Worm (Caenorhabditis elegans): ENCODE data around the gene C30B5.6.

C30B5.6 gene

DNA sequence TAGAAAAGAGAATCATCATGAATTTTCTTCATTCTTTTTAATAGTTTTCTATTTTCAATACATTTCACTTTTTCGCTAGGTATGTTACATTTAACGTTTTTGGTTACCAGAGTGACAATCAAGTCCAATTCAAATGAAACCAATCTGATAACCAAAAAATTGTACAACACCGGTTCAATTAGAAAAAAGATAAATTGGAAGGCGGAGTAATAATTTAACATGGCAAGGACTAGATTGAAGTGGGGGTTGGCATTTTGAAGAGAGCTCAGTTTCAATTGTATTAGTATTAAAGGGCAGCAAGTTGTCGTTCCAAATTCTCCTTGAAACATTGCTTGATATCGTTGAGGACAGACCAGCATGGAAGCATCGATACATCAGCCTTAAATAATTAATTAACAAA lies 30.2 kb upstream of the C30B5.6 start (continued):
- no peak for TF ChIP-seq F23B12.7 (tag; optimal IDR thresholded peaks at IDR 0.05; ENCODE audit: insufficient read depth)
- TF ChIP-seq ceh-79 (tag; optimal IDR thresholded peaks at IDR 0.05), result peak; percentile 44
- no peak for TF ChIP-seq F55B11.4 (tag; optimal IDR thresholded peaks at IDR 0.05; ENCODE audit: borderline replicate concordance, insufficient read depth)
- no peak for TF ChIP-seq K12H6.12 (tag; optimal IDR thresholded peaks at IDR 0.05)
- TF ChIP-seq ztf-22 (GFP tag; optimal IDR thresholded peaks at IDR 0.05), result no peak
- no peak for TF ChIP-seq lin-40 (tag; optimal IDR thresholded peaks at IDR 0.05)
- TF ChIP-seq nfya-2 (GFP tag; IDR thresholded peaks at IDR 0.05), result no peak
- TF ChIP-seq F39B2.1 (GFP tag; IDR thresholded peaks at IDR 0.05), result no peak
- TF ChIP-seq lir-1 (GFP tag; conservative IDR thresholded peaks at IDR 0.05), result no peak
- no peak for TF ChIP-seq F52B5.7 (tag; optimal IDR thresholded peaks at IDR 0.05)
- no peak for TF ChIP-seq nhr-27 (tag; optimal IDR thresholded peaks at IDR 0.05)
- peak; percentile 17; the same call in 1 of the 2 replicates for TF ChIP-seq D2030.7 (GFP tag; IDR thresholded peaks at IDR 0.05)
- TF ChIP-seq B0019.2 (GFP tag; conservative IDR thresholded peaks at IDR 0.05), result no peak
- TF ChIP-seq T07F8.4 (tag; optimal IDR thresholded peaks at IDR 0.05), result no peak
- no peak for TF ChIP-seq egrh-3 (GFP tag; IDR thresholded peaks at IDR 0.05)
- no peak for TF ChIP-seq sptf-2 (GFP tag; optimal IDR thresholded peaks at IDR 0.05)
- TF ChIP-seq ZK185.1 (tag; optimal IDR thresholded peaks at IDR 0.05; ENCODE audit: poor library complexity, severe bottlenecking), result no peak
- no peak for TF ChIP-seq hlh-26 (GFP tag; conservative IDR thresholded peaks at IDR 0.05)
- no peak for TF ChIP-seq madf-8 (GFP tag; conservative IDR thresholded peaks at IDR 0.05)
- TF ChIP-seq nhr-179 (tag; optimal IDR thresholded peaks at IDR 0.05), result no peak
- no peak for TF ChIP-seq attf-5 (GFP tag; optimal IDR thresholded peaks at IDR 0.05)
- no peak for TF ChIP-seq aptf-2 (GFP tag; conservative IDR thresholded peaks at IDR 0.05)
- peak; percentile 37 for TF ChIP-seq repo-1 (tag; optimal IDR thresholded peaks at IDR 0.05)
- no peak for TF ChIP-seq ztf-25 (GFP tag; IDR thresholded peaks at IDR 0.05)
- TF ChIP-seq tlf-1 (GFP tag; optimal IDR thresholded peaks at IDR 0.05), result peak; percentile 4
- no peak for TF ChIP-seq mel-28 (tag; optimal IDR thresholded peaks at IDR 0.05; ENCODE audit: borderline replicate concordance)
- TF ChIP-seq F49E8.2 (tag; optimal IDR thresholded peaks at IDR 0.05; ENCODE audit: insufficient read depth), result peak; percentile 31
- no peak for TF ChIP-seq gei-17 (GFP tag; optimal IDR thresholded peaks at IDR 0.05)
- TF ChIP-seq ztf-26 (tag; optimal IDR thresholded peaks at IDR 0.05), result no peak
- TF ChIP-seq C06A6.2 (GFP tag; conservative IDR thresholded peaks at IDR 0.05), result no peak
- 0 out of 2 replicates have a peak, but pooled peaks have one; percentile 51 for TF ChIP-seq Y95B8A.8 (GFP tag; IDR thresholded peaks at IDR 0.05)
- TF ChIP-seq lsl-1 (GFP tag; optimal IDR thresholded peaks at IDR 0.05), result no peak
- TF ChIP-seq akir-1 (GFP tag; optimal IDR thresholded peaks at IDR 0.05), result no peak
- TF ChIP-seq die-1 (tag; optimal IDR thresholded peaks at IDR 0.05), result no peak
- TF ChIP-seq nhr-80 (tag; optimal IDR thresholded peaks at IDR 0.05), result no peak
- TF ChIP-seq efl-1 (GFP tag; optimal IDR thresholded peaks at IDR 0.05), result no peak
- no peak for TF ChIP-seq egl-18 (GFP tag; IDR thresholded peaks at IDR 0.05)
- TF ChIP-seq nhr-90 (tag; optimal IDR thresholded peaks at IDR 0.05), result no peak
- no peak for TF ChIP-seq hlh-12 (tag; optimal IDR thresholded peaks at IDR 0.05)
- peak; percentile 82 for TF ChIP-seq Y53G8AR.9 (GFP tag; conservative IDR thresholded peaks at IDR 0.05)
- TF ChIP-seq attf-6 (GFP tag; IDR thresholded peaks at IDR 0.05), result peak; percentile 68; the same call in 1 of the 2 replicates
- no peak for TF ChIP-seq Y67H2A.10 (GFP tag; conservative IDR thresholded peaks at IDR 0.05)
- no peak for TF ChIP-seq attf-3 (GFP tag; conservative IDR thresholded peaks at IDR 0.05)
- no peak for TF ChIP-seq atf-7 (tag; optimal IDR thresholded peaks at IDR 0.05)
- TF ChIP-seq rec-8 (tag; optimal IDR thresholded peaks at IDR 0.05), result no peak
- no peak for TF ChIP-seq nfya-1 (tag; optimal IDR thresholded peaks at IDR 0.05; ENCODE audit: borderline replicate concordance, insufficient read depth)
- TF ChIP-seq F57C9.4 (tag; optimal IDR thresholded peaks at IDR 0.05), result no peak
- TF ChIP-seq snpc-1.3 (tag; optimal IDR thresholded peaks at IDR 0.05; ENCODE audit: insufficient read depth), result peak; percentile 44
